Worm (Caenorhabditis elegans) whole organism, mixed stage, embryonic: ENCODE measurements around the gene ncl-1.

Experiments used
- ceh-43 ChIP-seq: fragments of 200-800 bp; sonication (Bioruptor generic); optimal IDR thresholded peaks from 2 replicates; lab custom pipeline; 2018; ENCODE audit warnings: mild to moderate bottlenecking, missing genetic modification characterization, moderate library complexity, missing compliant biosample characterization
- mab-5 ChIP-seq: fragments of 150-350 bp; optimal IDR thresholded peaks from 2 replicates; lab custom pipeline; 2014; ENCODE audit warnings: missing biosample characterization, missing genetic modification characterization
- unc-62 ChIP-seq: fragments of 150-350 bp; optimal IDR thresholded peaks from 2 replicates; lab custom pipeline; 2014; ENCODE audit warnings: missing biosample characterization, missing genetic modification reagents, missing genetic modification characterization

- TF ChIP-seq unc-62 (GFP tag; lab: Kevin White, UChicago), result no peak
- no peak for TF ChIP-seq ceh-43
- no peak for TF ChIP-seq mab-5
Observed at ce11 chrIII:7729062-7729461, 9.5 kb downstream of the ncl-1 start.
